Fruit fly (Drosophila melanogaster): ENCODE measurements around the gene Tmhs.

Tmhs gene

dm6 chr3L:1856467-1857350, 28.7 kb upstream of the Tmhs start, which contains the start of gene CG12024:
TSS of gene CG12024 (plus strand) at chr3L:1857165.
- TF ChIP-seq Abd-B (GFP tag; optimal IDR thresholded peaks at IDR 0.05) (no peak), CG32264 (GFP tag; optimal IDR thresholded peaks at IDR 0.05) (no peak), sv (GFP tag; optimal IDR thresholded peaks at IDR 0.05) (peak; percentile 53), fru (GFP tag; optimal IDR thresholded peaks at IDR 0.05) (peak; percentile 75), Rel (GFP tag; optimal IDR thresholded peaks at IDR 0.05) (no peak), Rel (tag; optimal IDR thresholded peaks at IDR 0.05) (peak; percentile 98), Hr83 (GFP tag; optimal IDR thresholded peaks at IDR 0.05; ENCODE audit: poor library complexity, severe bottlenecking) (no peak), Dfd (GFP tag; optimal IDR thresholded peaks at IDR 0.05) (no peak), OdsH (GFP tag; optimal IDR thresholded peaks at IDR 0.05) (peak; percentile 42), HLH106 (tag; optimal IDR thresholded peaks at IDR 0.05) (peak; percentile 77), foxo (GFP tag; optimal IDR thresholded peaks at IDR 0.05) (peak in 1 of 2 experiments; percentile 79), rgr (GFP tag; optimal IDR thresholded peaks at IDR 0.05) (peak; percentile 62), woc (GFP tag; optimal IDR thresholded peaks at IDR 0.05) (peak; percentile 70), Myc (optimal IDR thresholded peaks at IDR 0.05) (peak; percentile 51), h (GFP tag; optimal IDR thresholded peaks at IDR 0.05) (peak; percentile 55), tai (GFP tag; optimal IDR thresholded peaks at IDR 0.05) (no peak), jim (GFP tag; optimal IDR thresholded peaks at IDR 0.05) (no peak), dl (GFP tag; optimal IDR thresholded peaks at IDR 0.05; ENCODE audit: insufficient read depth in 1 of 2, partially characterized antibody in 2 of 2) (no peak), pan (optimal IDR thresholded peaks at IDR 0.05) (no peak), Hr78 (GFP tag; optimal IDR thresholded peaks at IDR 0.05) (no peak), N (GFP tag; optimal IDR thresholded peaks at IDR 0.05) (peak; percentile 85), ey (GFP tag; optimal IDR thresholded peaks at IDR 0.05) (peak; percentile 68), GATAd (GFP tag; optimal IDR thresholded peaks at IDR 0.05) (no peak), CrebA (GFP tag; optimal IDR thresholded peaks at IDR 0.05; ENCODE audit: borderline replicate concordance) (no peak), usp (GFP tag; optimal IDR thresholded peaks at IDR 0.05) (no peak), dmrt93B (GFP tag; optimal IDR thresholded peaks at IDR 0.05) (peak; percentile 56), lola (GFP tag; optimal IDR thresholded peaks at IDR 0.05) (no peak), brk (GFP tag; optimal IDR thresholded peaks at IDR 0.05) (peak; percentile 58), dsf (GFP tag; optimal IDR thresholded peaks at IDR 0.05; ENCODE audit: borderline replicate concordance) (peak; percentile 47), Hnf4 (GFP tag; optimal IDR thresholded peaks at IDR 0.05) (peak; percentile 62), Mio (GFP tag; optimal IDR thresholded peaks at IDR 0.05) (no peak), psq (GFP tag; optimal IDR thresholded peaks at IDR 0.05) (peak; percentile 41), CG9705 (GFP tag; optimal IDR thresholded peaks at IDR 0.05) (peak; percentile 64), br (GFP tag; optimal IDR thresholded peaks at IDR 0.05) (peak; percentile 60), sage (GFP tag; optimal IDR thresholded peaks at IDR 0.05) (no peak), Jra (GFP tag; optimal IDR thresholded peaks at IDR 0.05) (peak; percentile 70), Dif (GFP tag; optimal IDR thresholded peaks at IDR 0.05; ENCODE audit: partially characterized antibody) (no peak), Sp1 (GFP tag; optimal IDR thresholded peaks at IDR 0.05) (no peak), Vsx2 (GFP tag; optimal IDR thresholded peaks at IDR 0.05; ENCODE audit: partially characterized antibody) (no peak)

dm6 chr3L:1859563-1859962, 25.9 kb upstream of the Tmhs start:
- TF ChIP-seq CG32264 (GFP tag; optimal IDR thresholded peaks at IDR 0.05) (no peak), jim (GFP tag; optimal IDR thresholded peaks at IDR 0.05) (no peak), Jra (GFP tag; optimal IDR thresholded peaks at IDR 0.05) (no peak), Hnf4 (GFP tag; optimal IDR thresholded peaks at IDR 0.05) (no peak), Dif (GFP tag; optimal IDR thresholded peaks at IDR 0.05; ENCODE audit: partially characterized antibody) (no peak), usp (GFP tag; optimal IDR thresholded peaks at IDR 0.05) (no peak), rgr (GFP tag; optimal IDR thresholded peaks at IDR 0.05) (peak; percentile 8), Myc (optimal IDR thresholded peaks at IDR 0.05) (no peak), pan (optimal IDR thresholded peaks at IDR 0.05) (no peak), Abd-B (GFP tag; optimal IDR thresholded peaks at IDR 0.05) (no peak), CG9705 (GFP tag; optimal IDR thresholded peaks at IDR 0.05) (peak; percentile 8), HLH106 (tag; optimal IDR thresholded peaks at IDR 0.05) (peak; percentile 17), Dfd (GFP tag; optimal IDR thresholded peaks at IDR 0.05) (peak; percentile 5), Hr83 (GFP tag; optimal IDR thresholded peaks at IDR 0.05; ENCODE audit: poor library complexity, severe bottlenecking) (peak; percentile 53), Sp1 (GFP tag; optimal IDR thresholded peaks at IDR 0.05) (peak; percentile 22), sage (GFP tag; optimal IDR thresholded peaks at IDR 0.05) (no peak), fru (GFP tag; optimal IDR thresholded peaks at IDR 0.05) (no peak)
